Fruit fly (Drosophila melanogaster): ENCODE results near the gene CG34260.

Gene CG34260

DNA sequence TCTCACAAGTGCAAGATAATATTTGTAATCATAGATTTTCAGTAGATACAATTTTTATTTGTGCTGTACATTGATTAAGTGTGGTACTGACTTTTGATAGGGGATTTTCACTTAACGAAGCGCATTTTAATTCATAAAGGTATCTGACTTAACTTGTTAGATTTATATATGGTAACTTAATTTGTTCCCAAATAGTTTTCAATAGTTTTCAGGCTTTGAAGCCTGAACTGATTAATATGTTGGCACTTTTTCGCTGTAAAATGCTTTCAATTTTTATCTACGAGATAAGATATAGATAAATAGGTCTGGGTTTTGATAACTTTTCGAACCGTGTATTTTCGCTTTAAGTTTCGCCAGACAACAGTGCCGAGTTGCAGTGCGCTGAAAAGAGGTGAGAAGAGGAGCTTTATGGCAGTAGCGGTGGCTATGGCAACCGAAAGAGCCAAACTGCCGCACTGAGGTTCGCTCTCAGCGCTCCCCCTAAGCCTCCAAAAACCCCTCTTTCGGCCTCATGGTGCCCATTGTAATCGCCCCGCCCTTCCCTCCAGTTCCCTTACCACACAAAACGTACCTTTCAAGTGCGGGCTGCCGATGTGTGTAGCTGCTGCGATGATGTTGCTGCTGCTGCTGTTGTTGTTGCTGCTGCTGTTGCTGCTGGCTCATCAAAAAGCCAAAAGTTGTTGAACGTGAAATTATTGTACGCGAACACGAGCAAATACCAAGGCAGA lies 19.8 kb downstream of the CG34260 start:
- TF ChIP-seq h (optimal IDR thresholded peaks at IDR 0.05) (no peak), ttk (optimal IDR thresholded peaks at IDR 0.05) (no peak), Sin3A (optimal IDR thresholded peaks at IDR 0.05) (no peak), insv (optimal IDR thresholded peaks at IDR 0.05) (no peak), Myc (optimal IDR thresholded peaks at IDR 0.05) (no peak), psq (optimal IDR thresholded peaks at IDR 0.05) (no peak)

DNA sequence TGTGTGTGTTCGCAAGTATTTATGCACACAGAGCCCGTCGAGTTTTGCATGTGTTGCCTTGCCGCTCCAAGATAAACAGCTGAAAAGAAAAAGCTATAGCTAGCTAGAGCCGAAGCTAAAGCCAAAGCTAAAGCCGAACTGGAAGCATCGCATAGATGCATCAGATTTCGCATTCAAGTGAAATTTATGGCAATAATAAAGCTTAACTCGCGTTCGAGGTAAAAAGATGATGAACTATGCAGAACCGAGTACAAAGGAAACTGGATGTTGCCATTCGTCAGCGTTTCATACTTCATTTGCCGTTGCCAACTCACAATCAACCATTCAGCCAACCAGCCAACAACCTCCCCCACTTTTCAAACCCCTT lies 20.3 kb downstream of the CG34260 start:
- no peak for TF ChIP-seq Sin3A (optimal IDR thresholded peaks at IDR 0.05)
- no peak for TF ChIP-seq ttk (optimal IDR thresholded peaks at IDR 0.05)
- TF ChIP-seq insv (optimal IDR thresholded peaks at IDR 0.05): no peak
- TF ChIP-seq h (optimal IDR thresholded peaks at IDR 0.05): no peak
- no peak for TF ChIP-seq psq (optimal IDR thresholded peaks at IDR 0.05)
- TF ChIP-seq Myc (optimal IDR thresholded peaks at IDR 0.05): no peak

DNA sequence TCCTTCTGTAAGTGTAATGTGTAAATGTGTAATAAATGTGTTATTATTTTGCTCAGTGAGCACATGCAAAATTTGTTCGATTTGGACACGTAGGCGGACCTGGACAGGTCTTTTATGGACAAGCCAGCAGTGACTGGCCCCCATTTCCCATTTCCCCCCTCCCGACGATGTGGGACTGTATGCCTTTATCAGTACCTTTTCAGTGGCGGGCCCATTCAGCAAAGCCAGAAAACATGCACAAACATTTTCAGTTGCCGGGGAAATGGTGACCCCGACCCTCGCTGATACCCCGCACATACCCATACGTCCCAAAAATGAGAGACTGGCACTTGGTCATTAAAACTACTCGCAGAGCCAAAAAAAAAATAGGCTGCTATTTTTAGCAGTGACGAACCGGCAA lies 22.4 kb downstream of the CG34260 start:
- no peak for TF ChIP-seq ttk (optimal IDR thresholded peaks at IDR 0.05)
- no peak for TF ChIP-seq psq (optimal IDR thresholded peaks at IDR 0.05)
- no peak for TF ChIP-seq Sin3A (optimal IDR thresholded peaks at IDR 0.05)
- no peak for TF ChIP-seq Myc (optimal IDR thresholded peaks at IDR 0.05)

DNA sequence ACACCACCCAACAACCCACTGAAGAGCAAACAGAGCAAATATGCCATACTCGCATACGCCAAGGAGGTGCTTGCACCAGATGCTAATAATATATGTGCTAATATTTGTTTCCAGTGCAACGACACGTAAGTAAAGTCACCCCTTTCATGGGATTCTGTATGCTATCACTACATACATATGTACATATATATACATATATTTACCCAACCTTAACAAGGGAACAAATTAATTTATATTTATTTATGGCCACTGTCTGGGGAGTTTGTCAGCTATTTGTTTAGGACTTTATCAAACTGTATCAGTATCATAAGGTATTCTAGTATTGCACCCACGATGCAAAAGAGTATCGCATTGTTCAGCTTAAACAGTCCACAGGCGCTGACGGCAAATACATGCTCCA lies 23.4 kb downstream of the CG34260 start:
- TF ChIP-seq Sin3A (optimal IDR thresholded peaks at IDR 0.05) (no peak), psq (optimal IDR thresholded peaks at IDR 0.05) (no peak), ttk (optimal IDR thresholded peaks at IDR 0.05) (no peak), Myc (optimal IDR thresholded peaks at IDR 0.05) (no peak), h (optimal IDR thresholded peaks at IDR 0.05) (no peak), insv (optimal IDR thresholded peaks at IDR 0.05) (no peak)

DNA sequence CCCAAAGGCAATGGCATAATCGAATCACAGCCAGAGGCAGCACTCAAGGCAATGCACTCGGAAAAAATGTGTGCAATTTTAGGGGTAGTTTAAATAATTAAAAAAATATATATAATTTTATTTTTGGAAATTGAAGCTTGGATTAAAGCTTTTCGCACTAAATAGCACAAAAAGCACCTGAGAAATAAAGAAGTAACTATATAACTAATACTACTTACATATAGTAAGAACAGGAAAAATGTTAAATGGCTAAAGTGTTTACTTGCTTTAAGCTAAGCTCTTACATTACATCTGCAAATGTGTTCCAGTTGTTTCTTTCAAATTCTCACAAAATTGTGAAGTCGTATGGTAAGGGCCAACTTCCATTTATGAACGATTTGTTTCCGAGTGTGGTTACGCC lies 25.5 kb downstream of the CG34260 start, which contains the start of gene Gr77a:
Gene Gr77a (minus strand): TSS at position 17 of the 400 bp plus-strand sequence.
- no peak for TF ChIP-seq insv (optimal IDR thresholded peaks at IDR 0.05)
- no peak for TF ChIP-seq psq (optimal IDR thresholded peaks at IDR 0.05)
- no peak for TF ChIP-seq Sin3A (optimal IDR thresholded peaks at IDR 0.05)
- TF ChIP-seq h (optimal IDR thresholded peaks at IDR 0.05): no peak
- no peak for TF ChIP-seq ttk (optimal IDR thresholded peaks at IDR 0.05)
- no peak for TF ChIP-seq Myc (optimal IDR thresholded peaks at IDR 0.05)

DNA sequence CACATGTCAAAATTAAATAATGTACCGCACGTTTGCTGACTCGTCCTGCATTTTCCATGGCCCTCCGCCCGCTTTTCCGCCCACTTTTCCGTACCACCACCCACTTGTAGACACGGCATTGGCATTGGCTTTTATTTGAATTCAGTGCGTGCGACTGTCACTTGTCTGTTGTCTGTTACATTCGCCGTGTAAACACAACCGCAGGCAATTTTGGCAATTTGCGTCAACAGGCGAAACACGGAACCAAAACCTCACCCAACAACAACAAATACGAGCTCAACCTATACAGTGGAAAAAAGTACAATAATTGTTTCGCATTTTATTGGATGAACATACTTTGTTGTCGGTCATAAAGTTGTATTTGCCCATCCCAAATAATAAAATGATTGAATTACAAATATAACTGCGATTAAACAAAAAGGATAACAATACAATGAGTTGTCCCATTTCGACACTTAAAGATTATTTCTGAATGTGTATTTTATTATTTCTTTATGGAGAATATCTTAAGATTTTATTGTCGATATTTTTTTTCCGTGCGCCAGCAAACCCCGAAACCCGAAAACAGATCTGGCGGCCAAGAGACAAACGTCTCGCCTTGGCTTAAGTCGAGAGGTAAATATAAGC lies 33.5 kb downstream of the CG34260 start:
- TF ChIP-seq Sin3A (optimal IDR thresholded peaks at IDR 0.05): no peak
- no peak for TF ChIP-seq insv (optimal IDR thresholded peaks at IDR 0.05)
- no peak for TF ChIP-seq ttk (optimal IDR thresholded peaks at IDR 0.05)
- no peak for TF ChIP-seq h (optimal IDR thresholded peaks at IDR 0.05)
- TF ChIP-seq psq (optimal IDR thresholded peaks at IDR 0.05): no peak
- no peak for TF ChIP-seq Myc (optimal IDR thresholded peaks at IDR 0.05)

DNA sequence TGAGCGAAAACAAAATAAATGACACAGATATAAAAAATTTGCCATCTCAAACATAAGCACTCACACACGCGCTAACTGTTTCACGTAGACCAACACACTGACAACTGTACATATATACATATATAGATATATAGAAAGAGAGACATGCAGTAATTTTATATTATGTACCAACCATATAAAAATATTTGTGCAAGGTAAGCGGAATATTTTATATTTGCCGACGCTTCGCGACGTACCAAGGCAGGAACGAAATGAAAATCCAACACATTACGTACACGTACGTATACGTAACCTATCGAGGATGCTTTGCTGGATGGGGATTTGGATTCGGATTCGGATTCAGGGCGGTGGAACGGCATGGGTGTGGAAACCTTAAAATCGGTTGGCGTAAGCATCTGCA lies 34.7 kb downstream of the CG34260 start:
- TF ChIP-seq Myc (optimal IDR thresholded peaks at IDR 0.05) (no peak), ttk (optimal IDR thresholded peaks at IDR 0.05) (no peak)

DNA sequence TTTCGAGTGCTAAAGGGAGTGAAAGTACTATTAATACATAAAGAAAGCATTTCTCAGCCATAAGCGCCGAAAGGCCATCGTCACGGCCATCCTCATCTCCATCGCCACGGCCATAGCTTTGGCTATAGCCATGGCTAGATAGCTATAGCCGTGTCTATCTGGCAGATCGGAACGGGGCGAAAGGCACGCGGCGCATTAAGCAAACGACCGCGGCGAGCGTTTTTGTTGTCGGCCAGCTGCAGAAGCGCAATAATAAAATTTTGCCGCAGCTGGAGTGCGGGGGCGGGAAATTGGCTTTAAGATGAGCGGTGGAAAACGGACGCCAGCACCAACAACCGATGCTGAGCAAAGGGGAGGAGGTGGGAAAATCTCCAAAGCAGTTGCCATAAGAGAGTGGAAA lies 36.5 kb downstream of the CG34260 start:
- no peak for TF ChIP-seq h (optimal IDR thresholded peaks at IDR 0.05)
- no peak for TF ChIP-seq insv (optimal IDR thresholded peaks at IDR 0.05)
- TF ChIP-seq ttk (optimal IDR thresholded peaks at IDR 0.05): no peak
- TF ChIP-seq psq (optimal IDR thresholded peaks at IDR 0.05): no peak
- TF ChIP-seq Myc (optimal IDR thresholded peaks at IDR 0.05): no peak
- no peak for TF ChIP-seq Sin3A (optimal IDR thresholded peaks at IDR 0.05)

DNA sequence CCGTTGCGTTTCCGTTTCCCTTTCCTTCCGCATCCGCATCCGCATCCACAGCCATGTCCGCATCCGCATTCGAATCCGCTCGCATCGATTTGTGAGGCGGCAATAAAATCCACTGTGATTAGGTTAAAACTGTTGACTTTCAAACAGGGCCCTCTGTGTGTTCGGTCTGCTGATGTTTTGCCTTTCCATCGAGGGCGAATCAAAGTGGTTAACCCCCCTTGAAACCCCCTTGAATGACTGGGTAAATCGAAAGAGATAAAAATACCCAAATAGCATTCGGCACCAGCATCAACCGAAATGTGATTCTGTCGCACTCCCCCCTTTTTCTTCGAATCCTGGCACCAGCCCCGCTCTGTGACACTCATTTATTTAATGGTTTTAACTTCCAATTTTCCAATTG lies 39.1 kb downstream of the CG34260 start:
- TF ChIP-seq ttk (optimal IDR thresholded peaks at IDR 0.05): no peak
- no peak for TF ChIP-seq h (optimal IDR thresholded peaks at IDR 0.05)
- TF ChIP-seq psq (optimal IDR thresholded peaks at IDR 0.05): no peak
- TF ChIP-seq Sin3A (optimal IDR thresholded peaks at IDR 0.05): no peak
- TF ChIP-seq insv (optimal IDR thresholded peaks at IDR 0.05): no peak
- TF ChIP-seq Myc (optimal IDR thresholded peaks at IDR 0.05): no peak

DNA sequence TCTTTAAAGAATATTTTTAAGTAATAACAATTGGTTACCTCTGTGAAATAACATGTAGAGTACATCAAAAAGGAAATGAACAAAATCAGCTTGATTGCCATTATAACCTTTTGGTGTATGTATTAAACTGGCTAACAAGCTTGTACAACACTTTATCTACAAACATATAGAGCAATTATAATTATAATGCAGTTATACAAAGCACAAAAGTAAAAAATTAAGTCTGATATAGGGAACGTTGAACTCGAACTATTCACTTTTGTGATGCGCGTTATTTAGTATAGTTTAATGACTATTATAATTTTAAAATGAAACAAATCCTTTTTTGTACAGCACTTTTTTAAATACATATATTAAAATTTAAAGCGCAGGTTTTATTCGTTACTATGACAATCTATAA lies 41.7 kb downstream of the CG34260 start, which contains the start of gene CG33912:
Gene CG33912 (minus strand): TSS at position 101 of the 400 bp plus-strand sequence.
- TF ChIP-seq Sin3A (optimal IDR thresholded peaks at IDR 0.05): no peak
- no peak for TF ChIP-seq psq (optimal IDR thresholded peaks at IDR 0.05)
- no peak for TF ChIP-seq insv (optimal IDR thresholded peaks at IDR 0.05)
- no peak for TF ChIP-seq Myc (optimal IDR thresholded peaks at IDR 0.05)
- no peak for TF ChIP-seq ttk (optimal IDR thresholded peaks at IDR 0.05)

DNA sequence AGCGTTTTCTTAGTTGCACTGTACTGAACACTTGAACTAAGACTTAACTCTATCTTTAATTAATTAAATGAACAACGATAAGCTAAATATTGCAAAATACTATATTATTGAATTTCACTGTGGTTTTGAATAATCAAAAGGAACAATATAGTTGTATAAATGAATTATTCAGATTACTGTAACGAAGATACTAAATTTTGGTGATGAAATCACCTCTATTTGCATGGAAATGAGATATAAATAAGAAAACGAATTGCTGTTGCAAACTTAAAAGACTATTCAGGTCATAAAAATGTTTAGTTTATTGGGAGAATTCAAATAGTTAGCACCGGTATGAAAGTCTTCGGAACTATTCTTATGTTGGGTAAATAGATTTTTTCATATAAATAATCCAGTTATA lies 44.7 kb downstream of the CG34260 start, which contains the start of gene CG43251:
Gene CG43251 (plus strand): TSS at position 301 of the 400 bp plus-strand sequence.
- TF ChIP-seq Sin3A (optimal IDR thresholded peaks at IDR 0.05): no peak
- TF ChIP-seq insv (optimal IDR thresholded peaks at IDR 0.05): no peak
- TF ChIP-seq psq (optimal IDR thresholded peaks at IDR 0.05): no peak
- no peak for TF ChIP-seq h (optimal IDR thresholded peaks at IDR 0.05)
- TF ChIP-seq Myc (optimal IDR thresholded peaks at IDR 0.05): no peak
- no peak for TF ChIP-seq ttk (optimal IDR thresholded peaks at IDR 0.05)

DNA sequence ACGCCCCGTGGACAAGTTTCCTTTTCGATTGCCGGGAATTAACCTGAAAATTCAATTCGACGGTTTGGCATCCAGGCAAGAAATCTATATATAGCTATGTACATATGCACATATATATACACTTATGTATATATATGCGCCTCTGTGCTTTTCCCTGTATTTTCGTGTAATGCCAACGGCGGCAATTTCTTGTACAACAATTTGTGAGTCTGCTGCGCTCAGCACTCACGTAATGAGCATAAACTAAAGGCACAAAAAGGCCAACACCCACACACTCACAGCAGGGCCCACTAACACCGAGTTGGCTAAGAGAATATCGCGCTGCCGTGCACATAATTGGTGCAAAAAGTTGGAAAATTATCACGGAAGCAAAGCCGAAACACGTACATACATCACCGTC lies 47.6 kb downstream of the CG34260 start:
- TF ChIP-seq Sin3A (optimal IDR thresholded peaks at IDR 0.05) (no peak), Myc (optimal IDR thresholded peaks at IDR 0.05) (no peak), psq (optimal IDR thresholded peaks at IDR 0.05) (no peak), h (optimal IDR thresholded peaks at IDR 0.05) (no peak), insv (optimal IDR thresholded peaks at IDR 0.05) (no peak), ttk (optimal IDR thresholded peaks at IDR 0.05) (no peak)

Data from Kc167 (cell line).